Fruit fly (Drosophila melanogaster) whole organism, adult: ENCODE results near the gene CG9467.
A peak's percentile ranks its signal among the peaks of the same experiment; 100 is the strongest.

ENCODE experiments used
- CG1620 ChIP-seq: fragments of 200-800 bp; sonication (Bioruptor generic); optimal IDR thresholded peaks from 2 replicates; lab custom pipeline; 2016; ENCODE audit warnings: missing biosample characterization, missing genetic modification characterization
- CG5204 ChIP-seq: fragments of 200-800 bp; sonication (Bioruptor generic); optimal IDR thresholded peaks from 2 replicates; lab custom pipeline; 2016; ENCODE audit warnings: missing biosample characterization, missing genetic modification characterization
- CG7101 ChIP-seq: fragments of 200-800 bp; sonication (Bioruptor generic); optimal IDR thresholded peaks from 2 replicates; lab custom pipeline; 2018; ENCODE audit warnings: missing biosample characterization, mild to moderate bottlenecking, missing genetic modification characterization, moderate library complexity
- Crg-1 ChIP-seq: fragments of 200-800 bp; sonication (Bioruptor generic); optimal IDR thresholded peaks from 2 replicates; lab custom pipeline; 2016; ENCODE audit warnings: missing biosample characterization, missing genetic modification characterization
- cnc ChIP-seq, 2 experiments: fragments of >200 bp; optimal IDR thresholded peaks; 2 replicates each; lab custom pipeline; 2017
- kay ChIP-seq: fragments of 200-800 bp; sonication (Bioruptor generic); peaks from one replicate; lab custom pipeline; 2016; ENCODE audit warnings: missing biosample characterization, missing genetic modification characterization, borderline replicate concordance
- ovo ChIP-seq: fragments of 200-800 bp; sonication (Bioruptor generic); optimal IDR thresholded peaks from 2 replicates; lab custom pipeline; 2016; ENCODE audit warnings: missing biosample characterization, missing genetic modification characterization
- pad ChIP-seq: fragments of 200-800 bp; sonication (Bioruptor generic); optimal IDR thresholded peaks from 3 replicates; lab custom pipeline; 2017; ENCODE audit warnings: missing biosample characterization, missing genetic modification characterization, mild to moderate bottlenecking, moderate library complexity, missing genetic modification reagents
- tj ChIP-seq: fragments of 200-800 bp; sonication (Bioruptor generic); optimal IDR thresholded peaks from 3 replicates; lab custom pipeline; 2017; ENCODE audit warnings: missing biosample characterization, mild to moderate bottlenecking, missing genetic modification characterization, moderate library complexity

- TF ChIP-seq CG1620 (GFP tag; lab: Kevin White, UChicago) (peak; percentile 63), Crg-1 (GFP tag; lab: Kevin White, UChicago) (peak; percentile 66), cnc (optimal IDR thresholded peaks at IDR 0.05; lab: Kevin White, UChicago) (no peak), CG7101 (tag; lab: Kevin White, UChicago) (peak; percentile 68), CG5204 (no peak), tj (GFP tag; lab: Kevin White, UChicago) (peak; percentile 61), kay (GFP tag; lab: Kevin White, UChicago) (no peak), pad (GFP tag; lab: Kevin White, UChicago) (peak; percentile 65), ovo (GFP tag; lab: Kevin White, UChicago) (peak; percentile 85)
These were observed at the start of gene CG9467, which contains the start of gene CG8526 for dm6 chr3R:9800644-9801330.
